Worm (Caenorhabditis elegans) whole organism, mixed stage, embryonic: ENCODE measurements around the gene ears-2.

Experiments
- elt-1 ChIP-seq: sonication (generic microtip); optimal IDR thresholded peaks from 2 replicates; lab custom pipeline; 2017; ENCODE audit warnings: missing genetic modification characterization, mild to moderate bottlenecking, missing compliant biosample characterization, antibody characterized with exemption, moderate library complexity, borderline replicate concordance; ENCODE audit not compliant: insufficient read depth
- elt-3 ChIP-seq: fragments of 150-350 bp; optimal IDR thresholded peaks from 2 replicates; lab custom pipeline; 2014; ENCODE audit warnings: missing biosample characterization, missing genetic modification characterization
- hlh-1 ChIP-seq: fragments of 150-350 bp; optimal IDR thresholded peaks from 2 replicates; lab custom pipeline; 2014; ENCODE audit warnings: missing biosample characterization, missing genetic modification reagents, missing genetic modification characterization
- lin-13 ChIP-seq: fragments of 150-350 bp; optimal IDR thresholded peaks from 2 replicates; lab custom pipeline; 2014; ENCODE audit warnings: missing biosample characterization, missing genetic modification characterization
- lin-32 ChIP-seq: fragments of 200-800 bp; sonication (Bioruptor generic); optimal IDR thresholded peaks from 2 replicates; lab custom pipeline; 2018; ENCODE audit warnings: mild to moderate bottlenecking, missing genetic modification characterization, missing compliant biosample characterization
- mep-1 ChIP-seq: fragments of 150-350 bp; optimal IDR thresholded peaks from 2 replicates; lab custom pipeline; 2017; ENCODE audit warnings: missing biosample characterization, missing genetic modification reagents, missing genetic modification characterization, inconsistent platforms
- nhr-237 ChIP-seq: fragments of 150-350 bp; optimal IDR thresholded peaks from 2 replicates; lab custom pipeline; 2014; ENCODE audit warnings: missing biosample characterization, missing genetic modification characterization
- nhr-28 ChIP-seq: fragments of 150-350 bp; optimal IDR thresholded peaks from 2 replicates; lab custom pipeline; 2014; ENCODE audit warnings: missing biosample characterization, missing genetic modification characterization
- nhr-76 ChIP-seq: sonication (generic microtip); optimal IDR thresholded peaks from 2 replicates; lab custom pipeline; 2017; ENCODE audit warnings: missing biosample characterization, missing genetic modification characterization
- snpc-4 ChIP-seq: fragments of 150-350 bp; optimal IDR thresholded peaks from 2 replicates; lab custom pipeline; 2014; ENCODE audit warnings: missing biosample characterization, missing genetic modification characterization
- unc-62 ChIP-seq: fragments of 150-350 bp; optimal IDR thresholded peaks from 2 replicates; lab custom pipeline; 2014; ENCODE audit warnings: missing biosample characterization, missing genetic modification reagents, missing genetic modification characterization
- ztf-11 ChIP-seq: fragments of 150-350 bp; optimal IDR thresholded peaks from 2 replicates; lab custom pipeline; 2014; ENCODE audit warnings: missing biosample characterization, missing genetic modification characterization

- TF ChIP-seq ztf-11 (tag; lab: Kevin White, UChicago), result no peak
- no peak for TF ChIP-seq snpc-4 (tag; lab: Kevin White, UChicago)
- no peak for TF ChIP-seq lin-13 (tag; lab: Kevin White, UChicago)
- no peak for TF ChIP-seq elt-3
- no peak for TF ChIP-seq nhr-237 (tag; lab: Kevin White, UChicago)
- TF ChIP-seq nhr-28 (tag; lab: Kevin White, UChicago), result no peak
- no peak for TF ChIP-seq nhr-76 (tag; lab: Kevin White, UChicago)
- TF ChIP-seq elt-1, result no peak
- no peak for TF ChIP-seq mep-1 (tag; lab: Kevin White, UChicago)
- TF ChIP-seq unc-62, result no peak
- no peak for TF ChIP-seq hlh-1
- no peak for TF ChIP-seq lin-32 (GFP tag; lab: Kevin White, UChicago)
Observed at ce11 chrIV:425052-425451, 34.8 kb upstream of the ears-2 start, which contains the start of gene daf-18.
